Worm (Caenorhabditis elegans): ENCODE results near the gene Y49F6A.12.

DNA sequence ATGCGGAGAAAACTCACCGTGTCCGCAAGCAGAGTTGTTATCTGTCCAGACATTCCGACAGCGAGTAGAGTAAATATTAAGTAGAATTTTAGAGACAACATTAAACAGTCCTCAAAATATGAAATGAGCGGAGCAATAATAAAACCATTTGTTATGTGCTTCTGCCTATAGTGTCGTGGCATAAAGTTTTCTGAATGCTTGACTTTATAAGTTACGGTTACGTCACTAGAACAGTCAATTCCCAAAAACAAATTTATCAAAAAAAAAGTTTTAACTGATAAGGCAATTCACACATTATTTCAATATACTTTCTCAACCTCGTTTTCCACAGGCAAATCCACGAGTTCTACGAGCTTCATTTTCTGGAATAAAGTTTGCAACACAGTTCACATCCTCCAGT, 26.3 kb upstream of the Y49F6A.12 start, which contains the start of gene clec-127:
- TF ChIP-seq cebp-2 (GFP tag; IDR thresholded peaks at IDR 0.05) (no peak), madf-3 (GFP tag; IDR thresholded peaks at IDR 0.05) (no peak), pha-4 (tag; optimal IDR thresholded peaks at IDR 0.05) (no peak), ekl-4 (GFP tag; IDR thresholded peaks at IDR 0.05) (no peak), unc-62 (GFP tag; optimal IDR thresholded peaks at IDR 0.05) (no peak), Y67H2A.10 (GFP tag; conservative IDR thresholded peaks at IDR 0.05) (no peak), ets-4 (GFP tag; optimal IDR thresholded peaks at IDR 0.05) (no peak), hmg-20 (GFP tag; IDR thresholded peaks at IDR 0.05) (no peak), bed-2 (GFP tag; IDR thresholded peaks at IDR 0.05) (no peak), nfya-1 (tag; optimal IDR thresholded peaks at IDR 0.05; ENCODE audit: borderline replicate concordance, insufficient read depth) (no peak), dpff-1 (tag; optimal IDR thresholded peaks at IDR 0.05) (no peak)
